Worm (Caenorhabditis elegans) whole organism, L3 larva: ENCODE data around the gene cif-1.
A peak's percentile ranks its signal among the peaks of the same experiment; 100 is the strongest.

Source experiments
- R02D3.7 ChIP-seq: fragments of 150-350 bp; optimal IDR thresholded peaks from 2 replicates; lab custom pipeline; 2014; ENCODE audit warnings: missing biosample characterization, missing genetic modification characterization
- ZK546.5 ChIP-seq: sonication (generic microtip); optimal IDR thresholded peaks from 2 replicates; lab custom pipeline; 2017; ENCODE audit warnings: missing biosample characterization, missing genetic modification characterization
- aly-2 ChIP-seq: fragments of 150-350 bp; optimal IDR thresholded peaks from 2 replicates; lab custom pipeline; 2014; ENCODE audit warnings: missing biosample characterization, missing genetic modification characterization
- ama-1 ChIP-seq: fragments of 150-350 bp; optimal IDR thresholded peaks from 2 replicates; lab custom pipeline; 2018
- ceh-28 ChIP-seq: fragments of 150-350 bp; optimal IDR thresholded peaks from 2 replicates; lab custom pipeline; 2014; ENCODE audit warnings: missing biosample characterization, missing genetic modification reagents, missing genetic modification characterization
- ceh-82 ChIP-seq: fragments of 150-350 bp; optimal IDR thresholded peaks from 2 replicates; lab custom pipeline; 2014; ENCODE audit warnings: missing biosample characterization, missing genetic modification characterization
- ceh-9 ChIP-seq: sonication (generic microtip); optimal IDR thresholded peaks from 2 replicates; lab custom pipeline; 2018; ENCODE audit warnings: missing biosample characterization, missing genetic modification characterization
- egl-5 ChIP-seq: fragments of 150-350 bp; optimal IDR thresholded peaks from 2 replicates; lab custom pipeline; 2017; ENCODE audit warnings: missing biosample characterization, missing genetic modification reagents, missing genetic modification characterization, inconsistent platforms
- elt-1 ChIP-seq: fragments of 150-350 bp; optimal IDR thresholded peaks from 2 replicates; lab custom pipeline; 2014; ENCODE audit warnings: missing biosample characterization, missing genetic modification characterization
- elt-2 ChIP-seq: sonication (generic microtip); optimal IDR thresholded peaks from 2 replicates; lab custom pipeline; 2016; ENCODE audit warnings: missing genetic modification reagents, mild to moderate bottlenecking, missing genetic modification characterization, missing compliant biosample characterization
- fkh-10 ChIP-seq: sonication (generic microtip); optimal IDR thresholded peaks from 2 replicates; lab custom pipeline; 2017; ENCODE audit warnings: missing biosample characterization, missing genetic modification reagents, missing genetic modification characterization
- fkh-2 ChIP-seq: fragments of 150-350 bp; optimal IDR thresholded peaks from 2 replicates; lab custom pipeline; 2014; ENCODE audit warnings: missing biosample characterization, missing genetic modification reagents, missing genetic modification characterization
- hmg-11 ChIP-seq: sonication (generic microtip); optimal IDR thresholded peaks from 2 replicates; lab custom pipeline; 2016; ENCODE audit warnings: missing genetic modification characterization, missing compliant biosample characterization
- jun-1 ChIP-seq: fragments of 150-350 bp; optimal IDR thresholded peaks from 2 replicates; lab custom pipeline; 2014; ENCODE audit warnings: missing biosample characterization, missing genetic modification reagents, missing genetic modification characterization
- lin-15B ChIP-seq: fragments of 150-350 bp; optimal IDR thresholded peaks from 2 replicates; lab custom pipeline; 2014; ENCODE audit warnings: missing biosample characterization, missing genetic modification characterization
- lsy-12 ChIP-seq: sonication (generic microtip); optimal IDR thresholded peaks from 2 replicates; lab custom pipeline; 2016; ENCODE audit warnings: mild to moderate bottlenecking, missing genetic modification characterization, missing compliant biosample characterization
- nfya-1 ChIP-seq: sonication (generic microtip); optimal IDR thresholded peaks from 2 replicates; lab custom pipeline; 2017; ENCODE audit warnings: missing genetic modification characterization, mild to moderate bottlenecking, missing compliant biosample characterization, antibody characterized with exemption, moderate library complexity; ENCODE audit not compliant: insufficient read depth
- nhr-11 ChIP-seq: fragments of 150-350 bp; optimal IDR thresholded peaks from 2 replicates; lab custom pipeline; 2014; ENCODE audit warnings: missing biosample characterization, missing genetic modification characterization
- nhr-23 ChIP-seq: fragments of 150-350 bp; optimal IDR thresholded peaks from 2 replicates; lab custom pipeline; 2014; ENCODE audit warnings: missing biosample characterization, missing genetic modification reagents, missing genetic modification characterization
- nhr-237 ChIP-seq: fragments of 150-350 bp; optimal IDR thresholded peaks from 2 replicates; lab custom pipeline; 2014; ENCODE audit warnings: missing biosample characterization, missing genetic modification characterization
- nhr-25 ChIP-seq: sonication (generic microtip); optimal IDR thresholded peaks from 2 replicates; lab custom pipeline; 2017; ENCODE audit warnings: missing biosample characterization, missing genetic modification characterization
- nhr-28 ChIP-seq: fragments of 150-350 bp; optimal IDR thresholded peaks from 2 replicates; lab custom pipeline; 2014; ENCODE audit warnings: missing biosample characterization, missing genetic modification characterization
- nhr-43 ChIP-seq: sonication (generic microtip); optimal IDR thresholded peaks from 2 replicates; lab custom pipeline; 2016; ENCODE audit warnings: mild to moderate bottlenecking, missing genetic modification characterization, missing compliant biosample characterization; ENCODE audit not compliant: poor library complexity, severe bottlenecking
- nhr-77 ChIP-seq: fragments of 150-350 bp; optimal IDR thresholded peaks from 2 replicates; lab custom pipeline; 2014; ENCODE audit warnings: missing biosample characterization, missing genetic modification characterization
- pha-4 ChIP-seq: fragments of 150-350 bp; optimal IDR thresholded peaks from 2 replicates; lab custom pipeline; 2014; ENCODE audit warnings: missing biosample characterization, missing genetic modification reagents, missing genetic modification characterization
- pqm-1 ChIP-seq: fragments of 150-350 bp; optimal IDR thresholded peaks from 2 replicates; lab custom pipeline; 2017; ENCODE audit warnings: missing biosample characterization, missing genetic modification characterization, inconsistent platforms
- skn-1 ChIP-seq: fragments of 150-350 bp; optimal IDR thresholded peaks from 2 replicates; lab custom pipeline; 2014; ENCODE audit warnings: missing biosample characterization, missing genetic modification characterization
- snpc-4 ChIP-seq: fragments of 150-350 bp; optimal IDR thresholded peaks from 2 replicates; lab custom pipeline; 2014; ENCODE audit warnings: missing biosample characterization, missing genetic modification characterization
- tbx-2 ChIP-seq: sonication (generic microtip); optimal IDR thresholded peaks from 2 replicates; lab custom pipeline; 2016; ENCODE audit warnings: mild to moderate bottlenecking, missing genetic modification characterization, missing compliant biosample characterization
- unc-39 ChIP-seq: sonication (generic microtip); optimal IDR thresholded peaks from 4 replicates; lab custom pipeline; 2017; ENCODE audit warnings: missing biosample characterization, missing genetic modification characterization
- zag-1 ChIP-seq: fragments of 150-350 bp; optimal IDR thresholded peaks from 2 replicates; lab custom pipeline; 2014; ENCODE audit warnings: missing biosample characterization, missing genetic modification characterization
- ztf-11 ChIP-seq: fragments of 150-350 bp; optimal IDR thresholded peaks from 2 replicates; lab custom pipeline; 2014; ENCODE audit warnings: missing biosample characterization, missing genetic modification characterization
- ztf-4 ChIP-seq: fragments of 150-350 bp; optimal IDR thresholded peaks from 2 replicates; lab custom pipeline; 2014; ENCODE audit warnings: missing biosample characterization, missing genetic modification characterization

cif-1 gene

ce11 chrIV:4737258-4737657, 26.7 kb upstream of the cif-1 start, which contains the start of gene fbxb-78:
TSS of gene fbxb-78 (plus strand) at chrIV:4737558.
- TF ChIP-seq skn-1 (tag; lab: Kevin White, UChicago), result no peak
- TF ChIP-seq hmg-11 (tag; lab: Kevin White, UChicago), result no peak

ce11 chrIV:4727935-4728334, 17.4 kb upstream of the cif-1 start:
- TF ChIP-seq ZK546.5 (peak; percentile 46), nhr-25 (peak; percentile 51), snpc-4 (peak; percentile 54), ceh-82 (tag; lab: Kevin White, UChicago) (peak; percentile 10), tbx-2 (tag; lab: Kevin White, UChicago) (peak; percentile 88), nhr-43 (tag; lab: Kevin White, UChicago) (peak; percentile 88), elt-2 (tag; lab: Kevin White, UChicago) (peak; percentile 79), nhr-11 (peak; percentile 73), nfya-1 (tag; lab: Kevin White, UChicago) (peak; percentile 72), jun-1 (tag; lab: Kevin White, UChicago) (peak; percentile 10), pha-4 (tag; lab: Kevin White, UChicago) (peak; percentile 22), nhr-23 (tag; lab: Kevin White, UChicago) (peak; percentile 83), R02D3.7 (tag; lab: Kevin White, UChicago) (peak; percentile 84), nhr-77 (tag; lab: Kevin White, UChicago) (peak; percentile 60), lin-15B (peak; percentile 84), ceh-28 (tag; lab: Kevin White, UChicago) (peak; percentile 40), lsy-12 (peak; percentile 92)

DNA sequence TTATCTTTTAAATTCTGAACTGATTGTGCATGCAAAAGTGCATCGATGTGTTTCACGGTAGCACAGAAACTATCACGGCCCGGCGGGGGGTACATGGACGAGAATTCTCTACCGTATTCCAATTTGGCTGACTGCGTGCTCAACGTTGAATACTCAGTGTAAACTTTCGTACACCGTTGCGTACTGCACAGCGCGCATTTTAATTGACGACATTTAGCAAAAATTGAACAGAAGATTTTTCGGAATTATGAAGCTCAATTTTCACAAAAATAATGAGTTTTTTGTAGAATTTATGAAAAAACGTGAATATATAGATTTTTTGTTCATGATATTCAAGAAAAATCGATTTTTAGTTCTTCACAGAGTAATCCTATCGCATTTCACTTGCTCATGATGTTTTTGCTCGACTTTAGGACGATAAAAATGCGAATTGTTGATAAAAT, 14.9 kb upstream of the cif-1 start:
- TF ChIP-seq elt-2 (tag; lab: Kevin White, UChicago), result peak; percentile 73
- peak; percentile 0 for TF ChIP-seq ztf-4
- TF ChIP-seq lsy-12, result peak; percentile 88
- TF ChIP-seq ZK546.5, result peak; percentile 60
- TF ChIP-seq nhr-23 (tag; lab: Kevin White, UChicago), result peak; percentile 73
- TF ChIP-seq nhr-43 (tag; lab: Kevin White, UChicago), result peak; percentile 64
- TF ChIP-seq tbx-2 (tag; lab: Kevin White, UChicago), result peak; percentile 77
- peak; percentile 58 for TF ChIP-seq nfya-1 (tag; lab: Kevin White, UChicago)
- peak; percentile 7 for TF ChIP-seq hmg-11 (tag; lab: Kevin White, UChicago)
- TF ChIP-seq nhr-77 (tag; lab: Kevin White, UChicago), result peak; percentile 37
- TF ChIP-seq pha-4 (tag; lab: Kevin White, UChicago), result peak; percentile 6
- TF ChIP-seq nhr-25, result peak; percentile 43
- peak; percentile 60 for TF ChIP-seq lin-15B
- TF ChIP-seq nhr-11, result peak; percentile 77
- TF ChIP-seq R02D3.7 (tag; lab: Kevin White, UChicago), result peak; percentile 76
- peak; percentile 70 for TF ChIP-seq ceh-28 (tag; lab: Kevin White, UChicago)

DNA sequence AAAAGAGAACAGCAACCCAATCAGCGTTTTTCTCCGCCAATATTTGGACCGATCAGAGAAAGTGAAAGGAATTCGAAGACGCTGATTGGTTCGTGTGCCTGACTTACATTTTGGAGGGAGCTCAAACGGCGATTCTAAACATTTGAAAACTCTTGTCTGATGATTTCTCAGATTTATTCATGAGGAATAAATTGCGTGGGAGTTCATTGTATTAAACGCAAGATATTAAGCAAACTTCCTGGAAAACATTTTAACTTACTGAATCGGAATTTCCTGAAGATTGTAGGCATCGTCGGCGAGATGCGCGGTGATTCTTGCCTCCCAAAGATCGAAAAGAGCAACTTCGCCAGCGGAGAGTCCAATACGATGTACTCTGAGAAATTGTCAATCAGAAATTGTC, 14.0 kb upstream of the cif-1 start, which contains the start of gene K08F11.1:
Gene K08F11.1 (plus strand): TSS at position 301 of the 400 bp plus-strand sequence.
- TF ChIP-seq pha-4 (tag; lab: Kevin White, UChicago) (no peak), egl-5 (tag; lab: Kevin White, UChicago) (no peak), unc-39 (tag; lab: Kevin White, UChicago) (no peak), tbx-2 (tag; lab: Kevin White, UChicago) (no peak), nhr-237 (tag; lab: Kevin White, UChicago) (no peak), zag-1 (tag; lab: Kevin White, UChicago) (no peak), aly-2 (tag; lab: Kevin White, UChicago) (no peak), nhr-28 (tag; lab: Kevin White, UChicago) (no peak), fkh-10 (GFP tag; lab: Kevin White, UChicago) (no peak), nhr-77 (tag; lab: Kevin White, UChicago) (no peak), ztf-11 (no peak), pqm-1 (tag; lab: Kevin White, UChicago) (no peak), nhr-43 (tag; lab: Kevin White, UChicago) (no peak), ceh-9 (tag; lab: Kevin White, UChicago) (no peak), nfya-1 (tag; lab: Kevin White, UChicago) (no peak), ceh-28 (tag; lab: Kevin White, UChicago) (no peak), ztf-4 (no peak), ama-1 (lab: Kevin White, UChicago) (no peak)

- TF ChIP-seq elt-1 (no peak), fkh-2 (no peak)
Measured at ce11 chrIV:4723687-4724086, 13.1 kb upstream of the cif-1 start.
